Fruit fly (Drosophila melanogaster) S2 (cell line): ENCODE measurements around the gene Gycbeta100B.

Experiments used
- CG8478 ChIP-seq: fragments of >200 bp; optimal IDR thresholded peaks from 2 replicates; lab custom pipeline; 2018
- CTCF ChIP-seq, 2 experiments: fragments of >200 bp; optimal IDR thresholded peaks; 2 replicates each; lab custom pipeline; 2018

Gycbeta100B gene

DNA sequence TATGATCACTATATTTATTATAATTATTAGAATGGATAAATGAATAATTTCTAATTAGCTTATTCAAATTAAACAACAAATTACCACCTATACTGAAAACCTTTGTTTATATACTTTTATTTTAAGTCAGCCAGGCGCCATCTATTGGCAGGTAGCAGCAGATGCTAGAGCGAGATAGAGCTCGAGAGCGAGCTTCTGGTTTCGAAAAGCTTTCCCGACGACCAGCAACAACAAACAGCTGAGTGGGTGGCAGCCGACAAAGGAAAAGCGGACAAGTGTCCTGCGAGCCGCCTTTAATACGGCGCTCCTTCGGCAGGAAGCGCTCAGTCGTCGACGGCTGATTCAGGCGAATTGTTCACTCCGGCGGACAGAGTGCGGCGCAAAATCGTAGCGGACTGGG is at the start of gene Gycbeta100B:
TSS of gene Gycbeta100B (plus strand) at position 337 of the 400 bp plus-strand sequence.
- TF ChIP-seq CG8478 (lab: Kevin White, UChicago) (no peak), CTCF (optimal IDR thresholded peaks at IDR 0.05; lab: Kevin White, UChicago) (peak; percentile 66 to 67)

DNA sequence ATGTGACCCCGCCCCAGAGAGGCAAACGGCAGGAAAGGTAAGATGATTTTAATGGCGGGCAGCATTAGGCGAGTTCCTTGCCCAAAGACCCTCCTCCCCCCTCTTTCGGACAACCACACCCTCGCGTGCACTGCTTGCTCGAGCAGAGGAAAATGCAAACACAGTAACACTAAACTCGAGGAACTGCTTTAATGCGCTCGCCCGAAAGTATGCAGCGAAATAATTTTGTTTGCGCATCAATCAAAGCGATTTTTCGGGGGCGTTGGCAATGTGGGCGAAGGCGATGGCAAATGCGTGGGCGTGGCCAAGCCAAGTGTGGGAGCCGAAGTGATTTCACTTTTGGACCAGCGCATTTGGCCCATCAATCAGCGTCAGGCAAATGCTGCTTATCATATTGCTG is 47.8 kb upstream of the Gycbeta100B start:
- TF ChIP-seq CG8478 (lab: Kevin White, UChicago): no peak
- peak; percentile 48 to 56 for TF ChIP-seq CTCF (optimal IDR thresholded peaks at IDR 0.05; lab: Kevin White, UChicago)

DNA sequence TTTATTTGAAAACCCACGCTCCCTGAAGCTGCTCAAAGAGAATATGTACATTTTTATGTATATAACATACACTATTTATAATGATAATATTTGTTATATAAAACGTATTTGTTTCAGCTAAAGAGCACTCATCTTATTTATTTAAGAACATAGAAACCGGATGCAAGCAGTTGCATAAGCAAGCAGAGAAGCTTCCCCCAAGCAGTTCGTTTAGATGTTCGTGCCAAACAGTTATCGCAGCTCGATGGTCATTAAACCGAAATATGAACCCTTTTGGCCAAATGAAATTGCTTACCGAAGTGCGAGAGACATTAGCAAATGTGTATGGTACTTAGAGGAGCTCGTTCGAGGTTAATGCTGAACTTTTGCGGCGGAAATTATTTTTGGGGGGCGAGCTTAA is 44.2 kb upstream of the Gycbeta100B start:
- TF ChIP-seq CG8478 (lab: Kevin White, UChicago) (no peak), CTCF (optimal IDR thresholded peaks at IDR 0.05; lab: Kevin White, UChicago) (no peak)

DNA sequence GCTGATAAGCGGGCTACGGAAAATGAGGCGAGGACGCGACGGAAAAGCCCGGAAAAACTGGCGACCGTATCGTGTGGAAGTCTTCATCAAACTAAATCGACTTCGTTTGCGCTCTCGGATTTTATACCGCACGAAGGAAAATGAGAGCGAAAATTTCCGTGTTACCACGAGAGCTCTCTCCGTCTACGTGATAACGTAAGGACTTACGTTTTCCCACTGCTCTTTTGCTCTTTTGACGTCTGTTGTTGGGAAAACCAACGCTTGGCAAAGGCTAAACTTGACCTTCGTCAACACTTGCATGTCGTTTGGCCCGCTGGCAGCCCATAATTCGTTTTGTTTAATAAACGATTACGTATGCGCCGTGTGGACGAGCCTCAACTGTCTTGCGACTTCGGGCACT is 37.0 kb upstream of the Gycbeta100B start, which contains the start of gene CG11317:
TSS of gene CG11317 (minus strand) at position 101 of the 400 bp plus-strand sequence.
- TF ChIP-seq CG8478 (lab: Kevin White, UChicago) (no peak), CTCF (optimal IDR thresholded peaks at IDR 0.05; lab: Kevin White, UChicago) (no peak)

DNA sequence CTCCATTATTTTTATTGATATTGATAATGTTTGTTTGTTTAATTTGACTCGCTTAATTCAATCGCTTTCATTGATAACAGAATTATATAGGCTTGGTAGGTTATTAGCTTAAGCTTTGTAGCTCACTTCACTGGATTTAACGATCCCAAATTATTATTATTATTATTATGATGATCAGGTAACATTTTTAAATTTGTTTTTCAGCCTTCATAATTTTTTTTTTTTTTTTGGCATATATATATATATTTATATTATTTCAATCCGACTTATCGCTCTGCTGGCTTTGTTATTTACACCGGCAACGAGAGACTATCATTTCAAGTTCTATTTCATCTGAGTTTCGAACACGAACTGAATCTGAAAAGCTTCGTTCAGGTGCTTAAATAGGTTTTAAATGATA is 33.1 kb upstream of the Gycbeta100B start, which contains the start of gene CG15553:
TSS of gene CG15553 (minus strand) at position 101 of the 400 bp plus-strand sequence.
- no peak for TF ChIP-seq CTCF (optimal IDR thresholded peaks at IDR 0.05; lab: Kevin White, UChicago)

DNA sequence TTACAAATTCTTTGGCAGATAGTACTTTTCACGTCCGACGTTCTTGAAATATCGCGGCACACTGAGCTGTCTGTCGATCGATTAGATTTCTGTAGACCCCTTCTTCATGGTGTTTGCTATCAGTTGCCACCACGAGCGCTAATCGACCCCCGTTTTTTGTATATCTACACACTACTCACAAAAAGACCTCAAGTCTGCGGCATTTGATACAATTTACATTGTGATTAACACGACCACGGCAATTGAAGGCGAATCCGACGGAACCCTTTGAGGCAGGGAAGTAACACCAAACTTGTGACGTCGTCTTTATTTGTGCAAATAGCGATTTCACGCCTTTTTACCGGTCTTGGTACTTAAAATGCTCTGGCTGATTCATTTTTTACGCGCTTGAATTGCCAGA is 25.1 kb upstream of the Gycbeta100B start, which contains the start of gene Mayo:
TSS of gene Mayo (minus strand) at position 66 of the 400 bp plus-strand sequence.
- TF ChIP-seq CTCF (optimal IDR thresholded peaks at IDR 0.05; lab: Kevin White, UChicago) (no peak), CG8478 (lab: Kevin White, UChicago) (no peak)

DNA sequence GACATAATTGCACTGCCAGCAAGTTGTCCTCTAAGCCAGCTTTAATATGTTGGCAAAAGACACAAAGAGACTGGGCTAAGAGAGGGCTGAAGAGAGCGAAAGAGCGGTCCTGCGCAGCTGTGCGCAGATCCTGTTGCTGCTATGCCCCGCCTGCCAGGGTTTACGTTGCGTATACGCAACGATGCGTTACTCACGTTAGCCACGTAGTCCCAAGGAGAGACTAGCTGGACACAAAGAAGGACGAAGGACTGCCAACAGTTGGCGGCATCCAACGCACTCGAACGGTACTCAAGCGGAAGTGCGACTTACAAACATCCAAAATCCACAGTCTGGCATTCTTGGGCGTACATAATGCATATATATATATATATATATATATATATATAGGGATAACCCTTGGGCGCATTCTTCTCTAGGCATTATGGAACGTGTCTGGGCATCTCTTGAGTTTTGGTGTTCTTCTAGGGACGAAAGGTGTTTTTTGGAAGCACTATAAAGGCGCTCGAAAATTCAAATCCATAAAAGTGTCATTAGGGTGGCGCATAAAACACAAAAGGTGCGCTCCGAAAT is 14.3 kb upstream of the Gycbeta100B start:
- TF ChIP-seq CTCF (optimal IDR thresholded peaks at IDR 0.05; lab: Kevin White, UChicago) (no peak), CG8478 (lab: Kevin White, UChicago) (no peak)

DNA sequence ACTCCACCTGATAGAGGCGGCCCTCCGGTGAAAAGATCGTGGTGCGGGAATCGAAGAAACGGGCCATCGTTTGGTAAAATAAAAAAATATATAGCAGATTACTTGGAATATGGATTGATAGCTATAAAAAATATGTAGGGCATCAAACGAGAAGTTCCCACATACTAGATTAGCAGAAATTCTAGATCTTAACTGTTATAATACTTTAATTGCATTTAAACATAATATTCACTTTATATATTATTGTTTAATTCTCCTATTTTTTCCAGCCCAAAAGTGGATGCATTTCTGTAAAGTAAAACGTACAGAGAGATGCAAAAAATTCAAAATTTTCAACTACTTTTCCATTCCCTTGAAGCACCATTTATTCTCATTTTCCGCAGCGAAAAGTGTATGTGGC is 10.9 kb upstream of the Gycbeta100B start, which contains the start of gene Prosalpha3T:
TSS of gene Prosalpha3T (minus strand) at position 101 of the 400 bp plus-strand sequence.
- TF ChIP-seq CTCF (optimal IDR thresholded peaks at IDR 0.05; lab: Kevin White, UChicago): no peak
- TF ChIP-seq CG8478 (lab: Kevin White, UChicago): no peak

DNA sequence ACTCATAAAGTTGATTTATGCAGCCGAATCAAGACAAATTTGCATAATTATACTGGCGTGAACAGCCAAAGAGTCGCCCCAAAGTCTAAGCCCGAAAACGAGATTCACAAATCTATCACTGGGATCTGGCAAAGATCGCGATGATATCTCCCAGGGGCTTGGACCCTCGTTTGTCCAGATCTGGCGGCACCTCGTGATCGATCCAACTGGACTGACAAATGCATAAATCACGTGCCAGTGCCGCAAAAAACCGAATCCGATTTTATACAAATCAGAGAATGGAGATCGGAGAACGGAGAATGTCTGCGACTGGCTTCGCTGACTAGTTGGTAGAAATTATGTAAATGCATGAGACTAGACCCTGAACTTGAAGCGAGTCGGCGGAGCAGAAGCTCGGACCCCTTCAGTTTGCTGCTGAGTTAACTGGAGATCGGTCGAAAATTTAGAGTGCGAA is 8.4 kb upstream of the Gycbeta100B start, which contains the start of gene CG15554:
TSS of gene CG15554 (plus strand) at position 404 of the 454 bp plus-strand sequence.
- TF ChIP-seq CG8478 (lab: Kevin White, UChicago) (no peak), CTCF (optimal IDR thresholded peaks at IDR 0.05; lab: Kevin White, UChicago) (no peak)

DNA sequence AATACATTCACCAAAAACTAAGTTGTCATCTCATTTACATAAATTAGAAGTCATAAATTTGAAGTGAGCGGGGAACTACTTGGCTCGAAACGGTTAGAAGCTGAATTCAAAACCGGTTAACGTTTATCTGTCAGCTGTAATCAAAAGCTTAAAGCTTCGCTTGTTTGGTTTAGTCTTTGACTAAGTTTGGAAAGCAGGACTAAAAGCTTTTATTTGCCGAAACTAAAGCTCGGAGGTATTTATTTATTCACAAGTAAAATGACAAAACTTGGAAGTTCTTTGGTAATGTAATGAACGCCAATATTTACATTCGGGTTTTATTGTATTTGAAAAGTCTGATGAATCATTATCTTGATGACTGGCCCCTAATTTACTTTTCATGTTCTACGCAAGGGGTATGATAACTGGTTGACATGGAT is 6.8 kb upstream of the Gycbeta100B start:
- TF ChIP-seq CTCF (optimal IDR thresholded peaks at IDR 0.05; lab: Kevin White, UChicago): no peak
- TF ChIP-seq CG8478 (lab: Kevin White, UChicago): no peak

DNA sequence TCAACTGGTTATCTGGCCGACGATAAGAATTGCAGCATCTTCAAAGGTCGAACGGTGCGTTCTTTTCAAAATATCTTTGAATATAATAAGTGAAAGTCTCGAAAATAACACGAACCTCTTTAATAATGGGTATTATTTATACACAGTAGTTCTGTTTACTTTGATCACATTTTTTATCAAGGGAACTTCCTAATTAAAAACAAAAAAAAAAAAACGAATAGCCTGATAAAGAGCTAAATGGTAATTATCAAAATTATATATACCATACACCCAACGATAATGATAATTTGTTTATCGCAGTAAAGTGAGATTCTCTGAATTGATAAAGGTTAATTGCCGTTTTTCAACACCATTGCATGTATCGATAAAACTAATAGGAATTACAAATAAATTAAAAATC is 3.6 kb upstream of the Gycbeta100B start, which contains the start of gene Ktch:
TSS of gene Ktch (minus strand) at position 101 of the 400 bp plus-strand sequence.
- TF ChIP-seq CG8478 (lab: Kevin White, UChicago): no peak

DNA sequence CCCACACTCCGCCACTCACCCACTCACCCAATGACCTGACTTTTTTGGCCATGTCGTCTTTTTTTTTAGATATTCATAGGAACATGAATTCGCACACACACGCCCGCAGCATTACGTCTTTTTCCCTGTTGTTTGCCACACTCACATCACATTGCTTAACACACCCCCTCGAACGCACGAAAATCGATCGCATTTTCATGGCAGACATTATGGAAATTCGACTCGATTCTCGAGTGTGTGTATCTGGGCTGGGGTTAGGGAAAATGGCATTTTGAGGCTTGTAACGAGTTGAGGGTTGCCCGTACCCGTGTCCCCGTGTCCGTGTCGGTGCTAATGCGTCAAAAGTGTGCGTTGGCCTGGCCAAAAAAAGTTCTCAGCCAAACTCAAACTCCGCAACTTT is 7.5 kb downstream of the Gycbeta100B start:
- TF ChIP-seq CG8478 (lab: Kevin White, UChicago): no peak
- TF ChIP-seq CTCF (optimal IDR thresholded peaks at IDR 0.05; lab: Kevin White, UChicago): no peak

DNA sequence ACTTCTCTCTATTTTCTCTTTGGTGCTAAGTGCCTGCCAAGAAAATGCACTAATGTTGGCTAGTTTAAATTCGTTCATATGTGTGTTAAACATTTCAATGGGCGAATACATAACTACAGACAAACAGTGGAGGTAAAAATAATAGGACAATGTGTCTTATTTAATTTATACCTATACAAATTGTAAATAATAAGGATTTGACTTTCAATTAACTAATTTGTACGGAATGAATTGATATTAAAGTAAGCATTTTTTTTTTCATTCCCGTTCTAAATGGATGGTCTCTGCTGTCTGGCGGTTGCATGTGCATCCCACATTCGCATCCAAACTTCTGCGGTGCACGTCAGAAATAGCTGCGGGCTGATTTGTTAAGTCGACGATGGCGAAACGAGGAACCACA is 12.7 kb downstream of the Gycbeta100B start:
- no peak for TF ChIP-seq CG8478 (lab: Kevin White, UChicago)
- no peak for TF ChIP-seq CTCF (optimal IDR thresholded peaks at IDR 0.05; lab: Kevin White, UChicago)

DNA sequence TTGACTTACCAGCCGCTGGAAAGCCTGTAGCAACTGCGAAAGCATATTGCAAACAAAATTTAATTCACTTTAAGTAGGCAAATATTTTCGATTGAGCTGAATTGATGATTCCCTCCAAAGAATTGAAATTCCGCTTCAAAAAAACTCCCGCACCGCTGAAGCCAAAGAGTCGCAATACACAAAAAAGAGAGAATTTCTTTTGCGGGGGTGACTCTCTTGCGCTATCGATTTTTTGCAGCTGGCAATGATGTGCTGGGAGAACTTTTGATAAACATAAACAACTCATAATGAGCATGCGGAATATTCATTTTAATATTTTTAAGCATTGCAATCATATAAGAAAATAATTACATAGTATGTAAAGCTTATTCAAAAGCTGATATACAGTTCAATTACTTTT is 34.2 kb downstream of the Gycbeta100B start:
- TF ChIP-seq CTCF (optimal IDR thresholded peaks at IDR 0.05; lab: Kevin White, UChicago) (no peak), CG8478 (lab: Kevin White, UChicago) (no peak)

DNA sequence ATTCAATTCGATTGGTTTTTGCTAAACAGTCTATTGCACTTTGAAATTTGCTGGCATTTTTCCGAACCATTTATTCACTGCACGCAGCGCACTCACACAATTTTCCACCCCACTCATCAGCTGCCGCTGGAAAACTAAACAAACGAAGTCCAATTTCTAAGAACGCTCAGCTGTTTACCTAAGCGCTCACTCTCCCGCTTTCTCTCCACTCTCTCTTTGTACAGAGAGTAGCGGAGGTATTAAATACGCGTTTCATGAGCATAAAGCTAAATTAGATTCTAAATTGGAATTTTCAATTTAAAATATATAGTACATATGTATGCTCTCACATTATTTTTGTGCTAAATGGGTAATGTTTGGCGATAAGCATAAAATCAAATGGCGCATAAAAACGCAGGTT is 34.8 kb downstream of the Gycbeta100B start, which contains the start of gene stops:
TSS of gene stops (minus strand) at position 139 of the 400 bp plus-strand sequence.
- TF ChIP-seq CTCF (optimal IDR thresholded peaks at IDR 0.05; lab: Kevin White, UChicago) (no peak), CG8478 (lab: Kevin White, UChicago) (no peak)

DNA sequence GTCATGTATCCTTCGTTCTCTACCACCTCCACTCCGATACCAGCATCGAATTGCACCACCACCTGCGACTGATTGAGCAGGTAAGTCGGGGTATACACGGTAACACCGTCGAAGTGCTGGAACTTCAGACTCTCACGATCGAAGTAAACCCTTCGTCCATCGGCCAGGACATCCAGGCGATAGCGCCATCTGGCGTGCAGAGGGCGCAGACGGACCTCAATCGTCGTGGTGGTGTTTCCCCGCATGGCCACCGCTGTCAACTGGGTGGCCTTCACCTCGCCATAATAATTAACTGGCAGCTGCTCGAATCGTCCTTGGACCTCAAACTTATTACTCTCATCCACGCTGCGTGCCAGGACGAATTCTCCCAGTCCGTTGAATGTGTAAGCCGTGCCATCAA is 47.6 kb downstream of the Gycbeta100B start:
- TF ChIP-seq CTCF (optimal IDR thresholded peaks at IDR 0.05; lab: Kevin White, UChicago): peak; percentile 54 to 77
- no peak for TF ChIP-seq CG8478 (lab: Kevin White, UChicago)
